Fruit fly (Drosophila melanogaster) whole organism, embryonic: ENCODE data around the gene Ltn1.

Experiments
- Antp ChIP-seq: fragments of 200-800 bp; sonication (Bioruptor generic); optimal IDR thresholded peaks from 3 replicates; lab custom pipeline; 2016; ENCODE audit warnings: missing biosample characterization, missing genetic modification characterization
- CG10147 ChIP-seq: fragments of 200-800 bp; sonication (Bioruptor generic); optimal IDR thresholded peaks from 2 replicates; lab custom pipeline; 2019; ENCODE audit warnings: missing biosample characterization, mild to moderate bottlenecking, missing genetic modification characterization, moderate library complexity
- CG10462 ChIP-seq: fragments of 200-800 bp; sonication (Bioruptor generic); optimal IDR thresholded peaks from 2 replicates; lab custom pipeline; 2016; ENCODE audit warnings: missing biosample characterization, missing genetic modification characterization
- CG12769 ChIP-seq: fragments of 200-800 bp; sonication (Bioruptor generic); optimal IDR thresholded peaks from 2 replicates; lab custom pipeline; 2019; ENCODE audit warnings: missing biosample characterization, mild to moderate bottlenecking, missing genetic modification characterization, moderate library complexity
- CG12942 ChIP-seq: fragments of 200-800 bp; sonication (Bioruptor generic); optimal IDR thresholded peaks from 3 replicates; lab custom pipeline; 2016; ENCODE audit warnings: missing biosample characterization, missing genetic modification characterization
- CG13296 ChIP-seq: fragments of 200-800 bp; sonication (Bioruptor generic); optimal IDR thresholded peaks from 3 replicates; lab custom pipeline; 2018; ENCODE audit warnings: missing biosample characterization, mild to moderate bottlenecking, missing genetic modification characterization
- CG13894 ChIP-seq: fragments of 200-800 bp; sonication (Bioruptor generic); optimal IDR thresholded peaks from 3 replicates; lab custom pipeline; 2018; ENCODE audit warnings: missing biosample characterization, mild to moderate bottlenecking, missing genetic modification characterization, moderate library complexity
- CG15269 ChIP-seq: fragments of 200-800 bp; sonication (Bioruptor generic); optimal IDR thresholded peaks from 2 replicates; lab custom pipeline; 2018; ENCODE audit warnings: missing biosample characterization, mild to moderate bottlenecking, missing genetic modification characterization, moderate library complexity
- CG15696 ChIP-seq: fragments of 200-800 bp; sonication (Bioruptor generic); optimal IDR thresholded peaks from 2 replicates; lab custom pipeline; 2019; ENCODE audit warnings: missing biosample characterization, mild to moderate bottlenecking, missing genetic modification characterization, moderate library complexity
- CG17802 ChIP-seq: fragments of 200-800 bp; sonication (Bioruptor generic); optimal IDR thresholded peaks from 2 replicates; lab custom pipeline; 2018; ENCODE audit warnings: missing biosample characterization, mild to moderate bottlenecking, missing genetic modification characterization, moderate library complexity
- CG2199 ChIP-seq: fragments of 200-800 bp; sonication (Bioruptor generic); IDR thresholded peaks from 3 replicates; pipeline ENCODE4 v1.3.6; 2022; ENCODE audit warnings: missing biosample characterization, missing genetic modification characterization
- CG2678 ChIP-seq: fragments of 200-800 bp; sonication (Bioruptor generic); optimal IDR thresholded peaks from 3 replicates; lab custom pipeline; 2019; ENCODE audit warnings: missing biosample characterization, mild to moderate bottlenecking, missing genetic modification characterization, moderate library complexity
- CG3281 ChIP-seq: fragments of 200-800 bp; sonication (Bioruptor generic); optimal IDR thresholded peaks from 3 replicates; lab custom pipeline; 2017; ENCODE audit warnings: missing biosample characterization, mild to moderate bottlenecking, missing genetic modification characterization
- CG6854 ChIP-seq: fragments of 200-800 bp; sonication (Bioruptor generic); optimal IDR thresholded peaks from 3 replicates; lab custom pipeline; 2017; ENCODE audit warnings: missing biosample characterization, mild to moderate bottlenecking, missing genetic modification characterization
- CG7963 ChIP-seq: fragments of 200-800 bp; sonication (Bioruptor generic); IDR thresholded peaks from 3 replicates; pipeline ENCODE4 v1.3.6; 2022; ENCODE audit warnings: missing biosample characterization, missing genetic modification characterization; ENCODE audit not compliant: partially characterized antibody
- CG8290 ChIP-seq, 3 experiments: fragments of 200-800 bp; sonication (Bioruptor generic); optimal IDR thresholded peaks; 2 replicates each; lab custom pipeline; 2016 to 2019; ENCODE audit warnings: missing biosample characterization in 3 of 3, missing genetic modification characterization in 3 of 3, mild to moderate bottlenecking in 2 of 3, moderate library complexity in 1 of 3
- CG8359 ChIP-seq: fragments of 200-800 bp; sonication (Bioruptor generic); optimal IDR thresholded peaks from 2 replicates; lab custom pipeline; 2017; ENCODE audit warnings: missing biosample characterization, mild to moderate bottlenecking, missing genetic modification characterization, borderline replicate concordance
- CG8388 ChIP-seq: fragments of 200-800 bp; sonication (Bioruptor generic); optimal IDR thresholded peaks from 2 replicates; lab custom pipeline; 2019; ENCODE audit warnings: missing biosample characterization, mild to moderate bottlenecking, missing genetic modification characterization, moderate library complexity
- CG9437 ChIP-seq: fragments of 200-800 bp; sonication (Bioruptor generic); optimal IDR thresholded peaks from 2 replicates; lab custom pipeline; 2018; ENCODE audit warnings: missing biosample characterization, mild to moderate bottlenecking, missing genetic modification characterization
- E2f2 ChIP-seq: fragments of 200-800 bp; sonication (Bioruptor generic); IDR thresholded peaks from 2 replicates; pipeline ENCODE4 v1.3.6; 2022; ENCODE audit warnings: missing biosample characterization, missing genetic modification characterization
- Fer1 ChIP-seq: fragments of 200-800 bp; sonication (Bioruptor generic); optimal IDR thresholded peaks from 2 replicates; lab custom pipeline; 2017; ENCODE audit warnings: missing biosample characterization, mild to moderate bottlenecking, missing genetic modification characterization
- GATAe ChIP-seq: fragments of 200-800 bp; sonication (Bioruptor generic); conservative IDR thresholded peaks from 2 replicates; pipeline ENCODE4 v1.3.6; 2022; ENCODE audit warnings: missing biosample characterization, missing genetic modification characterization
- H15 ChIP-seq: fragments of 200-800 bp; sonication (Bioruptor generic); IDR thresholded peaks from 3 replicates; pipeline ENCODE4 v1.3.6; 2022; ENCODE audit warnings: missing biosample characterization, missing genetic modification characterization
- HLH3B ChIP-seq: fragments of 200-800 bp; sonication (Bioruptor generic); IDR thresholded peaks from 2 replicates; pipeline ENCODE4 v1.3.6; 2022; ENCODE audit warnings: missing biosample characterization, missing genetic modification characterization
- Hr51 ChIP-seq, 2 experiments: fragments of 200-800 bp; sonication (Bioruptor generic); optimal IDR thresholded peaks; 2 replicates in 1 of 2; 3 replicates in 1 of 2; lab custom pipeline; 2016 to 2018; ENCODE audit warnings: missing biosample characterization in 2 of 2, missing genetic modification characterization in 2 of 2, mild to moderate bottlenecking in 1 of 2, moderate library complexity in 1 of 2
- Med ChIP-seq: fragments of 200-800 bp; sonication (Bioruptor generic); peaks from one replicate; lab custom pipeline; 2016; ENCODE audit warnings: missing biosample characterization, missing genetic modification characterization, mild to moderate bottlenecking, inconsistent platforms, moderate library complexity
- PHDP ChIP-seq: fragments of 200-800 bp; sonication (Bioruptor generic); optimal IDR thresholded peaks from 3 replicates; lab custom pipeline; 2018; ENCODE audit warnings: missing biosample characterization, mild to moderate bottlenecking, missing genetic modification characterization, moderate library complexity
- Usf ChIP-seq: fragments of 200-800 bp; sonication (Bioruptor generic); optimal IDR thresholded peaks from 2 replicates; lab custom pipeline; 2017; ENCODE audit warnings: missing genotype, missing biosample characterization, missing genetic modification characterization
- bowl ChIP-seq: fragments of 200-800 bp; sonication (Bioruptor generic); IDR thresholded peaks from 2 replicates; pipeline ENCODE4 v1.3.6; 2022; ENCODE audit warnings: missing biosample characterization, missing genetic modification characterization
- dimm ChIP-seq: fragments of 200-800 bp; sonication (Bioruptor generic); IDR thresholded peaks from 2 replicates; pipeline ENCODE4 v1.3.6; 2022; ENCODE audit warnings: missing biosample characterization, missing genetic modification characterization
- eve ChIP-seq, 2 experiments: fragments of >200 bp; optimal IDR thresholded peaks; 2 replicates each; lab custom pipeline; 2017; ENCODE audit warnings: missing biosample characterization in 2 of 2, missing genetic modification characterization in 2 of 2
- gsb ChIP-seq: fragments of 200-800 bp; sonication (Bioruptor generic); IDR thresholded peaks from 2 replicates; pipeline ENCODE4 v1.3.6; 2022; ENCODE audit warnings: missing biosample characterization, missing genetic modification characterization
- gsb-n ChIP-seq: fragments of 200-800 bp; sonication (Bioruptor generic); optimal IDR thresholded peaks from 3 replicates; lab custom pipeline; 2018; ENCODE audit warnings: missing biosample characterization, mild to moderate bottlenecking, missing genetic modification characterization
- inv ChIP-seq: fragments of 200-800 bp; sonication (Bioruptor generic); IDR thresholded peaks from 2 replicates; pipeline ENCODE4 v1.3.6; 2022; ENCODE audit warnings: missing biosample characterization, missing genetic modification characterization; ENCODE audit not compliant: partially characterized antibody
- luna ChIP-seq: fragments of 200-800 bp; sonication (Bioruptor generic); optimal IDR thresholded peaks from 2 replicates; lab custom pipeline; 2016; ENCODE audit warnings: missing biosample characterization, missing genetic modification characterization
- onecut ChIP-seq: fragments of 200-800 bp; sonication (Bioruptor generic); IDR thresholded peaks from 2 replicates; pipeline ENCODE4 v1.3.6; 2022; ENCODE audit warnings: missing biosample characterization, missing genetic modification characterization
- pita ChIP-seq: fragments of 200-800 bp; sonication (Bioruptor generic); optimal IDR thresholded peaks from 2 replicates; lab custom pipeline; 2017; ENCODE audit warnings: missing biosample characterization, mild to moderate bottlenecking, missing genetic modification characterization
- repo ChIP-seq: fragments of 200-800 bp; sonication (Bioruptor generic); optimal IDR thresholded peaks from 2 replicates; lab custom pipeline; 2016; ENCODE audit warnings: missing biosample characterization, missing genetic modification characterization
- schlank ChIP-seq: fragments of 200-800 bp; sonication (Bioruptor generic); optimal IDR thresholded peaks from 2 replicates; lab custom pipeline; 2018; ENCODE audit warnings: missing biosample characterization, mild to moderate bottlenecking, missing genetic modification characterization
- sens ChIP-seq: fragments of 200-800 bp; sonication (Bioruptor generic); peaks from one replicate; lab custom pipeline; 2016; ENCODE audit warnings: missing biosample characterization, missing genetic modification characterization

The Ltn1 gene

dm6 chr3L:19503770-19504169, 48.3 kb downstream of the Ltn1 start, which contains the start of gene CG9452:
Gene CG9452 (minus strand): TSS chr3L:19503870.
- no peak for TF ChIP-seq eve (GFP tag; optimal IDR thresholded peaks at IDR 0.05; lab: Kevin White, UChicago)
- no peak for TF ChIP-seq CG8359 (GFP tag; lab: Kevin White, UChicago)
- TF ChIP-seq CG15696 (tag; lab: Kevin White, UChicago) = no peak
- no peak for TF ChIP-seq CG6854 (GFP tag; lab: Kevin White, UChicago)
- no peak for TF ChIP-seq CG9437
- TF ChIP-seq bowl (GFP tag; lab: Robert Waterston, UW) = no peak

dm6 chr3L:19500698-19501097, 51.4 kb downstream of the Ltn1 start, which contains the start of gene CG9451:
Gene CG9451 (minus strand): TSS chr3L:19500798.
- no peak for TF ChIP-seq CG8388
- TF ChIP-seq H15 (GFP tag; lab: Robert Waterston, UW) = no peak
- TF ChIP-seq inv = no peak
- no peak for TF ChIP-seq CG17802
- no peak for TF ChIP-seq CG2199 (GFP tag; lab: Robert Waterston, UW)
- no peak for TF ChIP-seq schlank (tag; lab: Kevin White, UChicago)
- no peak for TF ChIP-seq Antp (GFP tag; lab: Kevin White, UChicago)
- TF ChIP-seq CG10147 (GFP tag; lab: Kevin White, UChicago) = no peak
- TF ChIP-seq CG15696 (tag; lab: Kevin White, UChicago) = no peak
- no peak for TF ChIP-seq HLH3B
- no peak for TF ChIP-seq dimm (GFP tag; lab: Robert Waterston, UW)
- no peak for TF ChIP-seq gsb-n (tag; lab: Kevin White, UChicago)
- TF ChIP-seq repo (GFP tag; lab: Kevin White, UChicago) = no peak
- TF ChIP-seq, all 482 proteins: peak for 0

dm6 chr3L:19499334-19499733, 52.8 kb downstream of the Ltn1 start:
- TF ChIP-seq CG12769 (tag; lab: Kevin White, UChicago) (peak; percentile 21), CG2678 (peak; percentile 40), luna (GFP tag; lab: Kevin White, UChicago) (no peak), CG3281 (GFP tag; lab: Kevin White, UChicago) (peak; percentile 22), E2f2 (GFP tag; lab: Robert Waterston, UW) (no peak), Fer1 (GFP tag; lab: Kevin White, UChicago) (peak; percentile 2), gsb (GFP tag; lab: Robert Waterston, UW) (0 out of 2 replicates have a peak, but pooled peaks have one; percentile 21), CG13894 (peak; percentile 11), CG8290 (GFP tag; optimal IDR thresholded peaks at IDR 0.05; lab: Kevin White, UChicago) (no peak), CG8290 (tag; optimal IDR thresholded peaks at IDR 0.05; lab: Kevin White, UChicago) (peak in 1 of 2 experiments; percentile 27), CG15269 (tag; lab: Kevin White, UChicago) (peak; percentile 26), Hr51 (GFP tag; optimal IDR thresholded peaks at IDR 0.05; lab: Kevin White, UChicago) (no peak), Med (GFP tag; lab: Kevin White, UChicago) (peak; percentile 62), CG13296 (GFP tag; lab: Kevin White, UChicago) (peak; percentile 7)

- TF ChIP-seq CG9437 = peak; percentile 12
- TF ChIP-seq E2f2 (GFP tag; lab: Robert Waterston, UW) = no peak
- TF ChIP-seq Med (GFP tag; lab: Kevin White, UChicago) = peak; percentile 30
- no peak for TF ChIP-seq CG10462 (GFP tag; lab: Kevin White, UChicago)
- no peak for TF ChIP-seq CG7963 (GFP tag; lab: Robert Waterston, UW)
- no peak for TF ChIP-seq CG12942 (GFP tag; lab: Kevin White, UChicago)
- peak; percentile 34 for TF ChIP-seq sens (GFP tag; lab: Kevin White, UChicago)
- no peak for TF ChIP-seq pita (GFP tag; lab: Kevin White, UChicago)
- TF ChIP-seq GATAe (GFP tag; lab: Robert Waterston, UW) = no peak
- peak; percentile 29 for TF ChIP-seq PHDP (tag; lab: Kevin White, UChicago)
- no peak for TF ChIP-seq Usf
- no peak for TF ChIP-seq onecut (GFP tag; lab: Robert Waterston, UW)
These were observed 54.5 kb downstream of the Ltn1 start, which contains the start of gene CG9449 for dm6 chr3L:19497623-19498022. Gene CG9449 (minus strand): TSS chr3L:19497723.
